Worm (Caenorhabditis elegans) whole organism, young adult: ENCODE measurements around the gene apn-1.

ENCODE experiments used
- B0035.1 ChIP-seq: sonication (generic microtip); optimal IDR thresholded peaks from 2 replicates; lab custom pipeline; 2016; ENCODE audit warnings: missing genetic modification characterization, mild to moderate bottlenecking, missing compliant biosample characterization, missing genotype, missing genetic modification reagents
- B0336.3 ChIP-seq: fragments of 200-800 bp; sonication (Bioruptor generic); IDR thresholded peaks from 2 replicates; pipeline ENCODE4 v1.3.6; 2022; ENCODE audit warnings: missing genetic modification characterization, missing compliant biosample characterization
- F37B4.10 ChIP-seq: fragments of 200-800 bp; sonication (Bioruptor generic); IDR thresholded peaks from 2 replicates; pipeline ENCODE4 v1.3.6; 2022; ENCODE audit warnings: missing genetic modification characterization, missing compliant biosample characterization
- F39B2.1 ChIP-seq: fragments of 200-800 bp; sonication (Bioruptor generic); IDR thresholded peaks from 2 replicates; pipeline ENCODE4 v1.3.6; 2022; ENCODE audit warnings: missing genetic modification reagents, missing genetic modification characterization, missing compliant biosample characterization
- F52B5.7 ChIP-seq: sonication (generic microtip); optimal IDR thresholded peaks from 2 replicates; lab custom pipeline; 2016; ENCODE audit warnings: mild to moderate bottlenecking, missing genetic modification characterization, missing compliant biosample characterization
- F55B11.4 ChIP-seq: sonication (generic microtip); optimal IDR thresholded peaks from 2 replicates; lab custom pipeline; 2016; ENCODE audit warnings: missing compliant biosample characterization, missing genetic modification characterization, borderline replicate concordance; ENCODE audit not compliant: insufficient read depth
- T26A5.8 ChIP-seq: sonication (generic microtip); optimal IDR thresholded peaks from 2 replicates; lab custom pipeline; 2016; ENCODE audit warnings: missing genetic modification characterization, missing compliant biosample characterization
- Y53F4B.3 ChIP-seq: fragments of 200-800 bp; sonication (Bioruptor generic); IDR thresholded peaks from 2 replicates; pipeline ENCODE4 v1.3.6; 2022; ENCODE audit warnings: missing genetic modification reagents, missing genetic modification characterization, missing compliant biosample characterization
- Y56A3A.18 ChIP-seq: fragments of 200-800 bp; sonication (Bioruptor generic); IDR thresholded peaks from 2 replicates; pipeline ENCODE4 v1.3.6; 2022; ENCODE audit warnings: missing genetic modification reagents, missing genetic modification characterization, missing compliant biosample characterization
- Y79H2A.3 ChIP-seq: fragments of 200-800 bp; sonication (Bioruptor generic); conservative IDR thresholded peaks from 2 replicates; pipeline ENCODE4 v1.3.6; 2022; ENCODE audit warnings: missing genetic modification reagents, missing genetic modification characterization, missing compliant biosample characterization
- akir-1 ChIP-seq: fragments of 200-800 bp; sonication (Bioruptor generic); optimal IDR thresholded peaks from 2 replicates; lab custom pipeline; 2018; ENCODE audit warnings: mild to moderate bottlenecking, missing genetic modification characterization, moderate library complexity, missing compliant biosample characterization
- attf-5 ChIP-seq: fragments of 200-800 bp; sonication (Bioruptor generic); optimal IDR thresholded peaks from 2 replicates; lab custom pipeline; 2018; ENCODE audit warnings: mild to moderate bottlenecking, missing genetic modification characterization, missing compliant biosample characterization
- die-1 ChIP-seq: sonication (generic microtip); optimal IDR thresholded peaks from 2 replicates; lab custom pipeline; 2016; ENCODE audit warnings: missing genotype, mild to moderate bottlenecking, missing genetic modification characterization, missing compliant biosample characterization
- dox-1 ChIP-seq: fragments of 200-800 bp; sonication (Bioruptor generic); IDR thresholded peaks from 2 replicates; pipeline ENCODE4 v1.3.6; 2022; ENCODE audit warnings: missing genetic modification reagents, missing genetic modification characterization, missing compliant biosample characterization
- efl-1 ChIP-seq: fragments of 150-350 bp; optimal IDR thresholded peaks from 2 replicates; lab custom pipeline; 2014; ENCODE audit warnings: missing biosample characterization, missing genetic modification reagents, missing genetic modification characterization
- egl-18 ChIP-seq: fragments of 200-800 bp; sonication (Bioruptor generic); IDR thresholded peaks from 2 replicates; pipeline ENCODE4 v1.3.6; 2022; ENCODE audit warnings: missing genetic modification reagents, missing genetic modification characterization, missing compliant biosample characterization
- egl-44 ChIP-seq: fragments of 200-800 bp; sonication (Bioruptor generic); IDR thresholded peaks from 2 replicates; pipeline ENCODE4 v1.3.6; 2022; ENCODE audit warnings: missing genetic modification reagents, missing genetic modification characterization, missing compliant biosample characterization
- egrh-3 ChIP-seq: fragments of 200-800 bp; sonication (Bioruptor generic); IDR thresholded peaks from 2 replicates; pipeline ENCODE4 v1.3.6; 2022; ENCODE audit warnings: missing genetic modification reagents, missing genetic modification characterization, missing compliant biosample characterization
- ekl-4 ChIP-seq: fragments of 200-800 bp; sonication (Bioruptor generic); IDR thresholded peaks from 2 replicates; pipeline ENCODE4 v1.3.6; 2022; ENCODE audit warnings: missing genetic modification reagents, missing genetic modification characterization, missing compliant biosample characterization
- fkh-3 ChIP-seq: sonication (generic microtip); optimal IDR thresholded peaks from 2 replicates; lab custom pipeline; 2016; ENCODE audit warnings: mild to moderate bottlenecking, missing genetic modification characterization, missing compliant biosample characterization
- hlh-12 ChIP-seq: sonication (generic microtip); optimal IDR thresholded peaks from 2 replicates; lab custom pipeline; 2016; ENCODE audit warnings: missing genetic modification characterization, missing compliant biosample characterization
- hlh-26 ChIP-seq: fragments of 200-800 bp; sonication (Bioruptor generic); conservative IDR thresholded peaks from 2 replicates; pipeline ENCODE4 v1.3.6; 2022; ENCODE audit warnings: missing genetic modification reagents, missing genetic modification characterization, missing compliant biosample characterization
- hrde-1 ChIP-seq: sonication (generic microtip); optimal IDR thresholded peaks from 2 replicates; lab custom pipeline; 2016; ENCODE audit warnings: missing genetic modification characterization, mild to moderate bottlenecking, missing compliant biosample characterization, moderate library complexity, missing genotype, missing genetic modification reagents, borderline replicate concordance
- hsf-1 ChIP-seq: fragments of 200-800 bp; sonication (Bioruptor generic); IDR thresholded peaks from 2 replicates; pipeline ENCODE4 v1.3.6; 2022; ENCODE audit warnings: missing genetic modification reagents, missing genetic modification characterization, missing compliant biosample characterization
- lag-1 ChIP-seq: fragments of 200-800 bp; sonication (Bioruptor generic); IDR thresholded peaks from 2 replicates; pipeline ENCODE4 v1.3.6; 2022; ENCODE audit warnings: missing genetic modification reagents, missing genetic modification characterization, missing compliant biosample characterization
- let-607 ChIP-seq, 2 experiments: fragments of 200-800 bp in 1 of 2; sonication (Bioruptor generic) in 1 of 2; sonication (generic microtip) in 1 of 2; optimal IDR thresholded peaks; 2 replicates each; lab custom pipeline; 2016 to 2018; ENCODE audit warnings: mild to moderate bottlenecking in 2 of 2, missing compliant biosample characterization in 2 of 2, missing genetic modification characterization in 2 of 2, moderate library complexity in 2 of 2, missing genotype in 1 of 2
- lin-40 ChIP-seq: sonication (generic microtip); optimal IDR thresholded peaks from 2 replicates; lab custom pipeline; 2016; ENCODE audit warnings: missing genetic modification characterization, mild to moderate bottlenecking, missing compliant biosample characterization, missing genotype, missing genetic modification reagents
- lin-54 ChIP-seq: fragments of 200-800 bp; sonication (Bioruptor generic); optimal IDR thresholded peaks from 2 replicates; lab custom pipeline; 2018; ENCODE audit warnings: mild to moderate bottlenecking, missing genetic modification characterization, missing compliant biosample characterization
- lir-1 ChIP-seq: fragments of 200-800 bp; sonication (Bioruptor generic); conservative IDR thresholded peaks from 2 replicates; pipeline ENCODE4 v1.3.6; 2022; ENCODE audit warnings: missing genetic modification reagents, missing genetic modification characterization, missing compliant biosample characterization
- lsl-1 ChIP-seq: fragments of 200-800 bp; sonication (Bioruptor generic); optimal IDR thresholded peaks from 2 replicates; lab custom pipeline; 2018; ENCODE audit warnings: mild to moderate bottlenecking, missing genetic modification characterization, moderate library complexity, missing compliant biosample characterization
- lsy-27 ChIP-seq: sonication (generic microtip); optimal IDR thresholded peaks from 2 replicates; lab custom pipeline; 2017; ENCODE audit warnings: missing genetic modification characterization, mild to moderate bottlenecking, missing compliant biosample characterization, antibody characterized with exemption, missing genotype, borderline replicate concordance; ENCODE audit not compliant: insufficient read depth
- mel-28 ChIP-seq: sonication (generic microtip); optimal IDR thresholded peaks from 2 replicates; lab custom pipeline; 2016; ENCODE audit warnings: borderline replicate concordance, mild to moderate bottlenecking, missing genetic modification characterization, missing compliant biosample characterization
- mes-4 ChIP-seq: sonication (generic microtip); optimal IDR thresholded peaks from 2 replicates; lab custom pipeline; 2016; ENCODE audit warnings: missing genotype, missing genetic modification characterization, missing compliant biosample characterization
- nhr-90 ChIP-seq: sonication (generic microtip); optimal IDR thresholded peaks from 2 replicates; lab custom pipeline; 2016; ENCODE audit warnings: missing genotype, mild to moderate bottlenecking, missing genetic modification characterization, missing compliant biosample characterization
- rec-8 ChIP-seq, 2 experiments: sonication (generic microtip); optimal IDR thresholded peaks; 2 replicates each; lab custom pipeline; 2016; ENCODE audit warnings: mild to moderate bottlenecking in 2 of 2, missing genetic modification characterization in 2 of 2, missing genetic modification reagents in 2 of 2, missing genotype in 2 of 2, missing biosample characterization in 1 of 2, missing compliant biosample characterization in 1 of 2, moderate library complexity in 1 of 2
- rpc-1 ChIP-seq, 2 experiments: fragments of 150-350 bp in 1 of 2; sonication (generic microtip) in 1 of 2; optimal IDR thresholded peaks; 2 replicates each; lab custom pipeline; 2014 to 2018; ENCODE audit warnings: missing biosample characterization in 1 of 2, missing genetic modification characterization in 1 of 2, missing genetic modification reagents in 1 of 2, missing genotype in 1 of 2
- sdz-38 ChIP-seq: sonication (generic microtip); optimal IDR thresholded peaks from 2 replicates; lab custom pipeline; 2016; ENCODE audit warnings: missing genotype, missing genetic modification characterization, missing compliant biosample characterization
- snpc-1.3 ChIP-seq: sonication (generic microtip); optimal IDR thresholded peaks from 2 replicates; lab custom pipeline; 2017; ENCODE audit warnings: missing genetic modification characterization, mild to moderate bottlenecking, missing compliant biosample characterization, antibody characterized with exemption, moderate library complexity, missing genotype, missing genetic modification reagents; ENCODE audit not compliant: insufficient read depth
- snpc-3.4 ChIP-seq: sonication (generic microtip); optimal IDR thresholded peaks from 2 replicates; lab custom pipeline; 2017; ENCODE audit warnings: missing genetic modification characterization, mild to moderate bottlenecking, missing compliant biosample characterization, antibody characterized with exemption, moderate library complexity, missing genotype, missing genetic modification reagents
- tlf-1 ChIP-seq: fragments of 200-800 bp; sonication (Bioruptor generic); optimal IDR thresholded peaks from 2 replicates; lab custom pipeline; 2018; ENCODE audit warnings: mild to moderate bottlenecking, missing genetic modification characterization, missing compliant biosample characterization
- unc-130 ChIP-seq: sonication (generic microtip); optimal IDR thresholded peaks from 2 replicates; lab custom pipeline; 2016; ENCODE audit warnings: missing genetic modification reagents, missing genetic modification characterization, missing compliant biosample characterization
- xnd-1 ChIP-seq: sonication (generic microtip); optimal IDR thresholded peaks from 2 replicates; lab custom pipeline; 2016; ENCODE audit warnings: missing genotype, missing genetic modification reagents, missing genetic modification characterization, missing compliant biosample characterization
- zfh-2 ChIP-seq: fragments of 200-800 bp; sonication (Bioruptor generic); conservative IDR thresholded peaks from 2 replicates; pipeline ENCODE4 v1.3.6; 2022; ENCODE audit warnings: missing genetic modification reagents, missing genetic modification characterization, missing compliant biosample characterization
- zim-3 ChIP-seq: sonication (generic microtip); optimal IDR thresholded peaks from 2 replicates; lab custom pipeline; 2017; ENCODE audit warnings: mild to moderate bottlenecking, missing genetic modification characterization, moderate library complexity, missing compliant biosample characterization
- ztf-25 ChIP-seq: fragments of 200-800 bp; sonication (Bioruptor generic); IDR thresholded peaks from 2 replicates; pipeline ENCODE4 v1.3.6; 2022; ENCODE audit warnings: missing genetic modification reagents, missing genetic modification characterization, missing compliant biosample characterization
- ztf-6 ChIP-seq: fragments of 200-800 bp; sonication (Bioruptor generic); IDR thresholded peaks from 2 replicates; pipeline ENCODE4 v1.3.6; 2022; ENCODE audit warnings: missing genetic modification reagents, missing genetic modification characterization, missing compliant biosample characterization

The apn-1 gene

ce11 chrII:8062334-8062791, 15.0 kb downstream of the apn-1 start, which contains the start of gene ufd-2 (continued):
- no peak for TF ChIP-seq hlh-26 (GFP tag; lab: Robert Waterston, UW)
- TF ChIP-seq lag-1 (GFP tag; lab: Robert Waterston, UW): no peak
- no peak for TF ChIP-seq F52B5.7 (tag; lab: Kevin White, UChicago)
- no peak for TF ChIP-seq rec-8 (tag; optimal IDR thresholded peaks at IDR 0.05; lab: Kevin White, UChicago)
- no peak for TF ChIP-seq snpc-3.4 (tag; lab: Kevin White, UChicago)
- TF ChIP-seq fkh-3 (tag; lab: Kevin White, UChicago): no peak
- TF ChIP-seq unc-130 (GFP tag; lab: Kevin White, UChicago): no peak
- no peak for TF ChIP-seq ztf-6 (GFP tag; lab: Robert Waterston, UW)
- TF ChIP-seq ekl-4 (GFP tag; lab: Robert Waterston, UW): no peak
- no peak for TF ChIP-seq zim-3 (tag; lab: Kevin White, UChicago)
- no peak for TF ChIP-seq akir-1 (GFP tag; lab: Kevin White, UChicago)
- TF ChIP-seq ztf-25: no peak
- TF ChIP-seq B0336.3 (GFP tag; lab: Robert Waterston, UW): no peak; the same call in 1 of the 2 replicates
- TF ChIP-seq dox-1 (GFP tag; lab: Robert Waterston, UW): no peak
- no peak for TF ChIP-seq lin-54 (GFP tag; lab: Kevin White, UChicago)
- no peak for TF ChIP-seq snpc-1.3 (tag; lab: Kevin White, UChicago)
- TF ChIP-seq hlh-12 (tag; lab: Kevin White, UChicago): no peak
- TF ChIP-seq T26A5.8: no peak
- no peak for TF ChIP-seq lsy-27
- TF ChIP-seq hsf-1 (GFP tag; lab: Robert Waterston, UW): 0 out of 2 replicates have a peak, but pooled peaks have one; percentile 28
- no peak for TF ChIP-seq B0035.1
- TF ChIP-seq lin-40: peak; percentile 44
- TF ChIP-seq sdz-38 (tag; lab: Kevin White, UChicago): no peak
- no peak for TF ChIP-seq zfh-2
- no peak for TF ChIP-seq F55B11.4
- no peak for TF ChIP-seq mes-4
- no peak for TF ChIP-seq die-1 (tag; lab: Kevin White, UChicago)
- peak; percentile 82 for TF ChIP-seq attf-5 (GFP tag; lab: Kevin White, UChicago)
- no peak for TF ChIP-seq rpc-1 (optimal IDR thresholded peaks at IDR 0.05; lab: Kevin White, UChicago)
- no peak for TF ChIP-seq rpc-1 (tag; optimal IDR thresholded peaks at IDR 0.05; lab: Kevin White, UChicago)
- no peak for TF ChIP-seq Y79H2A.3
- no peak for TF ChIP-seq nhr-90 (tag; lab: Kevin White, UChicago)
- no peak for TF ChIP-seq F39B2.1 (GFP tag; lab: Robert Waterston, UW)

ce11 chrII:8065985-8066384, 18.6 kb downstream of the apn-1 start, which contains the start of gene pdha-1:
Gene pdha-1, plus strand, starts transcription at chrII:8066285.
- TF ChIP-seq hsf-1 (GFP tag; lab: Robert Waterston, UW) (peak; percentile 62), lir-1 (GFP tag; lab: Robert Waterston, UW) (no peak), Y56A3A.18 (peak; percentile 44; the same call in 1 of the 2 replicates), hrde-1 (tag; lab: Kevin White, UChicago) (peak; percentile 32), efl-1 (GFP tag; lab: Kevin White, UChicago) (no peak), B0336.3 (GFP tag; lab: Robert Waterston, UW) (no peak), akir-1 (GFP tag; lab: Kevin White, UChicago) (no peak), Y53F4B.3 (no peak), F37B4.10 (no peak), tlf-1 (GFP tag; lab: Kevin White, UChicago) (no peak), egl-18 (GFP tag; lab: Robert Waterston, UW) (no peak), egl-44 (no peak), lsl-1 (peak; percentile 10), xnd-1 (tag; lab: Kevin White, UChicago) (no peak), let-607 (tag; optimal IDR thresholded peaks at IDR 0.05; lab: Kevin White, UChicago) (peak in 1 of 2 experiments; percentile 12), mel-28 (tag; lab: Kevin White, UChicago) (no peak), egrh-3 (GFP tag; lab: Robert Waterston, UW) (no peak)
- TF ChIP-seq, all 124 proteins: peak for 5
